Worm (Caenorhabditis elegans): ENCODE measurements around the gene srx-137.
A peak's percentile ranks its signal among the peaks of the same experiment; 100 is the strongest.

srx-137 gene

ce11 chrV:13880163-13880562 lies 17.6 kb downstream of the srx-137 start:
- TF ChIP-seq hlh-1 (tag; optimal IDR thresholded peaks at IDR 0.05) = peak; percentile 3
- no peak for TF ChIP-seq ceh-43 (GFP tag; optimal IDR thresholded peaks at IDR 0.05)

- TF ChIP-seq lsy-2 (tag; optimal IDR thresholded peaks at IDR 0.05) (no peak), ham-2 (GFP tag; optimal IDR thresholded peaks at IDR 0.05) (no peak), elt-3 (tag; optimal IDR thresholded peaks at IDR 0.05) (no peak), nhr-2 (tag; optimal IDR thresholded peaks at IDR 0.05) (no peak), drap-1 (GFP tag; optimal IDR thresholded peaks at IDR 0.05) (no peak), nhr-28 (tag; optimal IDR thresholded peaks at IDR 0.05) (no peak), sptf-1 (tag; optimal IDR thresholded peaks at IDR 0.05) (no peak), zip-8 (tag; optimal IDR thresholded peaks at IDR 0.05) (no peak), ceh-43 (GFP tag; optimal IDR thresholded peaks at IDR 0.05) (no peak), elt-1 (tag; optimal IDR thresholded peaks at IDR 0.05; ENCODE audit: borderline replicate concordance, insufficient read depth) (no peak), ces-1 (GFP tag; optimal IDR thresholded peaks at IDR 0.05) (no peak), snpc-4 (tag; optimal IDR thresholded peaks at IDR 0.05) (no peak), nhr-237 (tag; optimal IDR thresholded peaks at IDR 0.05) (no peak), unc-39 (tag; optimal IDR thresholded peaks at IDR 0.05) (no peak), lin-32 (GFP tag; optimal IDR thresholded peaks at IDR 0.05) (no peak)
Observed at ce11 chrV:13880607-13881006, 18.0 kb downstream of the srx-137 start, which contains the start of gene T22G5.3. TSS of gene T22G5.3 (plus strand) at chrV:13880907.

ce11 chrV:13887358-13887757 lies 24.8 kb downstream of the srx-137 start, which contains the start of gene srsx-19:
TSS of gene srsx-19 (plus strand) at chrV:13887658.
- TF ChIP-seq bed-3 (GFP tag; optimal IDR thresholded peaks at IDR 0.05) (no peak), unc-62 (GFP tag; optimal IDR thresholded peaks at IDR 0.05) (no peak), mab-5 (tag; optimal IDR thresholded peaks at IDR 0.05) (no peak), drap-1 (GFP tag; optimal IDR thresholded peaks at IDR 0.05) (no peak), elt-3 (tag; optimal IDR thresholded peaks at IDR 0.05) (no peak), lin-32 (GFP tag; optimal IDR thresholded peaks at IDR 0.05) (no peak), cnd-1 (tag; optimal IDR thresholded peaks at IDR 0.05) (no peak), snpc-4 (tag; optimal IDR thresholded peaks at IDR 0.05) (no peak), mep-1 (tag; optimal IDR thresholded peaks at IDR 0.05) (no peak), ceh-83 (GFP tag; optimal IDR thresholded peaks at IDR 0.05) (no peak), blmp-1 (tag; optimal IDR thresholded peaks at IDR 0.05) (no peak), ham-2 (GFP tag; optimal IDR thresholded peaks at IDR 0.05) (no peak), nhr-237 (tag; optimal IDR thresholded peaks at IDR 0.05) (no peak), tbx-8 (GFP tag; optimal IDR thresholded peaks at IDR 0.05) (no peak)

ce11 chrV:13889516-13889915 lies 26.9 kb downstream of the srx-137 start, which contains the start of gene spp-12:
TSS of gene spp-12 (plus strand) at chrV:13889816.
- no peak for TF ChIP-seq nhr-76 (tag; optimal IDR thresholded peaks at IDR 0.05)
- no peak for TF ChIP-seq ztf-11 (tag; optimal IDR thresholded peaks at IDR 0.05)
- TF ChIP-seq ceh-83 (GFP tag; optimal IDR thresholded peaks at IDR 0.05) = no peak
- TF ChIP-seq lsy-2 (tag; optimal IDR thresholded peaks at IDR 0.05) = no peak
- TF ChIP-seq hlh-1 (tag; optimal IDR thresholded peaks at IDR 0.05) = no peak
- no peak for TF ChIP-seq lin-13 (tag; optimal IDR thresholded peaks at IDR 0.05)
- TF ChIP-seq mep-1 (tag; optimal IDR thresholded peaks at IDR 0.05) = no peak
- TF ChIP-seq unc-120 (tag; optimal IDR thresholded peaks at IDR 0.05; ENCODE audit: poor library complexity, severe bottlenecking) = no peak
- TF ChIP-seq drap-1 (GFP tag; optimal IDR thresholded peaks at IDR 0.05) = no peak
- TF ChIP-seq ceh-43 (GFP tag; optimal IDR thresholded peaks at IDR 0.05) = no peak

ce11 chrV:13890473-13890872 lies 27.9 kb downstream of the srx-137 start, which contains the start of gene lbp-8:
TSS of gene lbp-8 (plus strand) at chrV:13890773.
- TF ChIP-seq lin-13 (tag; optimal IDR thresholded peaks at IDR 0.05) = no peak
- TF ChIP-seq mep-1 (tag; optimal IDR thresholded peaks at IDR 0.05) = no peak
- no peak for TF ChIP-seq ham-2 (GFP tag; optimal IDR thresholded peaks at IDR 0.05)
- no peak for TF ChIP-seq mab-5 (tag; optimal IDR thresholded peaks at IDR 0.05)
- TF ChIP-seq hlh-1 (tag; optimal IDR thresholded peaks at IDR 0.05) = no peak

ce11 chrV:13891489-13891888 lies 28.9 kb downstream of the srx-137 start:
- TF ChIP-seq sem-2 (GFP tag; optimal IDR thresholded peaks at IDR 0.05) (no peak), M03D4.4 (tag; optimal IDR thresholded peaks at IDR 0.05) (no peak), cnd-1 (tag; optimal IDR thresholded peaks at IDR 0.05) (no peak), nhr-237 (tag; optimal IDR thresholded peaks at IDR 0.05) (no peak)

Data from whole organism, mixed stage, embryonic.